Fruit fly (Drosophila melanogaster): ENCODE data around the gene grn.
A peak's percentile ranks its signal among the peaks of the same experiment; 100 is the strongest.

grn gene

DNA sequence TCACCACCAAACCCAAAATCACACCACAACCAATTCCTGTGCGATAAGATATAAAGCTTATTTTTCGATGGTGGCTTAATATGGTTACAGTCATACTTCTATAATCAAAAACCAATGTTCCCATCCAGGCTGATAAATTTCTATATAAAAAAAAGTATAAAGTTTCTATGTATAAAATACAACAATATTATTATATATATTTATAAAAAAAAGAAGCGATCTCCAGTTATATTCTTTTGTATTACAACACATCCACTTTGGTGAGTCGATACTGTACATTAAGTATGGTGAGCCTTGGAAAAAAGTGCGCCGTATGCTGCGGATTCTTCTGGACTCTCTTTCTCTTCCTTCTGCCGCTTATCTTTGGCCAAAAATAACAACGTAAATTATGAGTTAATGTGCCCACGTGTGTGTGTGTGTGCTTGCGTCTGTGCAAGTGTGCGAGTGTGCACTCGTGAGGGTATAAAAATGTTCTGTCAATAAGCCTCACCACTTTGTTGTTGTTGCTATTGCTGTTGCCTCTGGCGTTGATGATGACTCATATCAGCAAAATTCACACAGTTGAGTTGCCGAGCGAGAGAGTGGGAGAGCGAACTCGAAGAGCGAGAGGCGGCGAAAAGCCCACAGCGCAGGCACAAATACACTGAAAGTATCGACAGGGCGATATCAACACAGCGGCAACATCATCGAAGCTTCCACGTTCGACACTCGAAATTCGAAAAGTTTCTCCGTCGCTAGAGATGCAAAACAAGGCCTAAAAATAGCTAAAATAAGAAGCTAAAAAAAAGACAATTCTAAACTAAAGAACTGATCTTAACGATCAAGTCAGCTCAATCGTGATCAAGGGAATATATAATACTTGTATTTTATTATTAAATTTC lies 61.5 kb downstream of the grn start:
- TF ChIP-seq phol (tag; optimal IDR thresholded peaks at IDR 0.05) (peak; percentile 64), abd-A (tag; optimal IDR thresholded peaks at IDR 0.05) (peak; percentile 83), B-H1 (GFP tag; IDR thresholded peaks at IDR 0.05) (peak; percentile 50; the same call in 2 of the 3 replicates), slou (GFP tag; optimal IDR thresholded peaks at IDR 0.05) (no peak), seq (GFP tag; IDR thresholded peaks at IDR 0.05) (peak; percentile 6; the same call in 1 of the 2 replicates), prd (optimal IDR thresholded peaks at IDR 0.05) (no peak), prd (GFP tag; IDR thresholded peaks at IDR 0.05) (peak; percentile 74), tio (GFP tag; optimal IDR thresholded peaks at IDR 0.05) (no peak), CG2712 (tag; optimal IDR thresholded peaks at IDR 0.05) (peak; percentile 73), aop (GFP tag; IDR thresholded peaks at IDR 0.05) (no peak), Mrtf (GFP tag; IDR thresholded peaks at IDR 0.05) (no peak), Myb (GFP tag; optimal IDR thresholded peaks at IDR 0.05) (no peak), danr (GFP tag; IDR thresholded peaks at IDR 0.05) (peak; percentile 39; the same call in 1 of the 2 replicates), CG30403 (GFP tag; optimal IDR thresholded peaks at IDR 0.05) (peak; percentile 13), pzg (GFP tag; optimal IDR thresholded peaks at IDR 0.05) (no peak), zen (tag; optimal IDR thresholded peaks at IDR 0.05) (peak; percentile 36), CG6254 (GFP tag; optimal IDR thresholded peaks at IDR 0.05) (peak; percentile 56), CG10147 (GFP tag; optimal IDR thresholded peaks at IDR 0.05) (peak; percentile 56), CG12236 (GFP tag; optimal IDR thresholded peaks at IDR 0.05) (no peak), Hmr (GFP tag; optimal IDR thresholded peaks at IDR 0.05) (peak; percentile 80), CG4730 (GFP tag; IDR thresholded peaks at IDR 0.05) (peak; percentile 41), CG17568 (GFP tag; optimal IDR thresholded peaks at IDR 0.05) (peak; percentile 51), CG30431 (GFP tag; optimal IDR thresholded peaks at IDR 0.05) (no peak), CG13775 (GFP tag; optimal IDR thresholded peaks at IDR 0.05) (peak; percentile 34), klu (GFP tag; IDR thresholded peaks at IDR 0.05) (peak; percentile 55; the same call in 1 of the 2 replicates), CG18599 (GFP tag; optimal IDR thresholded peaks at IDR 0.05) (peak; percentile 87), Fer2 (tag; optimal IDR thresholded peaks at IDR 0.05) (peak; percentile 41), kni (GFP tag; optimal IDR thresholded peaks at IDR 0.05) (peak; percentile 38), CG1529 (GFP tag; optimal IDR thresholded peaks at IDR 0.05) (peak; percentile 7), TFAM (GFP tag; optimal IDR thresholded peaks at IDR 0.05) (no peak), Ada2b (GFP tag; IDR thresholded peaks at IDR 0.05) (peak; percentile 66), CG3163 (GFP tag; optimal IDR thresholded peaks at IDR 0.05) (no peak), Hr39 (optimal IDR thresholded peaks at IDR 0.05) (no peak), sug (tag; optimal IDR thresholded peaks at IDR 0.05) (peak; percentile 50), lbe (GFP tag; optimal IDR thresholded peaks at IDR 0.05) (peak; percentile 75), Rfx (GFP tag; IDR thresholded peaks at IDR 0.05) (peak; percentile 74), knrl (GFP tag; IDR thresholded peaks at IDR 0.05; ENCODE audit: partially characterized antibody) (no peak), ftz-f1 (GFP tag; optimal IDR thresholded peaks at IDR 0.05) (peak; percentile 35), Elba2 (GFP tag; optimal IDR thresholded peaks at IDR 0.05) (no peak), Drgx (GFP tag; IDR thresholded peaks at IDR 0.05) (peak; percentile 33; the same call in 1 of the 2 replicates), CG15601 (tag; optimal IDR thresholded peaks at IDR 0.05) (peak; percentile 41), Six4 (GFP tag; optimal IDR thresholded peaks at IDR 0.05) (peak; percentile 35), CG12071 (GFP tag; optimal IDR thresholded peaks at IDR 0.05) (no peak), dm (GFP tag; optimal IDR thresholded peaks at IDR 0.05) (peak; percentile 20), CG7839 (tag; optimal IDR thresholded peaks at IDR 0.05) (peak; percentile 82), D (optimal IDR thresholded peaks at IDR 0.05) (no peak), D (GFP tag; optimal IDR thresholded peaks at IDR 0.05) (no peak), CG7372 (GFP tag; IDR thresholded peaks at IDR 0.05) (0 out of 2 replicates have a peak, but pooled peaks have one; percentile 17), ranshi (GFP tag; IDR thresholded peaks at IDR 0.05) (peak; percentile 82), oc (tag; optimal IDR thresholded peaks at IDR 0.05) (peak; percentile 2)

Measured in whole organism, embryonic.